Fruit fly (Drosophila melanogaster): Measurements from ENCODE around the gene CG6770.

Gene CG6770

DNA sequence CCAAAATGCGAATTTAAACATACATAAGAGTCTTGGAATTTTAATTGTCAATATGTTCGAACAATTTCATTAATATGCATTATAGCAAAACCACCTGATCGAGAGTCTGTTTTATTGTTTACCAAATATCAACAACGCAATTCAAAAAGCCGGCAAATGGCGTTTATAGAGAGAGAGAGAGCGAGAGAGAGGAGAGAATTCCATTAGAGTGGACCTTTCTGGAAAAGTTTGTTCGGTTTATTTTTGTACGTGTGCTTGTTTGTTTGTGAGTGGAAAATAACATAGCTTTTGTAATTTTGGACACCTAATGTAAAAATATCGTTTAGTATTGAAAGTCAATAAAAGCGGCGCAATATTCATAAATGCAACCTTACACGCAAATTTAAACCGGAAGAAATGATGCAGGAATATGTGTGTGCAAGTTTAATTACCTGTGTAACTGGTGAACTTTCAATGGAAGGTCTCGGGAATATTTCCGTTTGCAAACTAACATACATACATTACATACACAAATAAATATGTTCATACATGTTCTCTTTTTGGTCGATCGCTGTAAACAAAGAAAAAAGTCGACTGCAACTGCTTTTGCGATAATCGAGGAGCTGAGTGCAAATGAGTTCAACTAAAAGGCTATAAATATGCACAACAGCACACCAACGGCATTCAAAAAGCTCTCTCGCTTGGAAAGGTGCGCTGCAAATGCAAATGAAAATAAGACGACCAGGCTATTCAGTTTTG is 1.1 kb downstream of the CG6770 start, which contains the start of gene CG6785 (continued):
- TF ChIP-seq dmrt99B (tag; optimal IDR thresholded peaks at IDR 0.05), result peak; percentile 81
- no peak for TF ChIP-seq CG14860 (GFP tag; IDR thresholded peaks at IDR 0.05; ENCODE audit: partially characterized antibody)
- no peak for TF ChIP-seq ase (GFP tag; IDR thresholded peaks at IDR 0.05)
- no peak for TF ChIP-seq CG6272 (GFP tag; IDR thresholded peaks at IDR 0.05)
- TF ChIP-seq CG8359 (GFP tag; optimal IDR thresholded peaks at IDR 0.05; ENCODE audit: borderline replicate concordance), result peak; percentile 57
- TF ChIP-seq lmd (GFP tag; IDR thresholded peaks at IDR 0.05), result no peak
- TF ChIP-seq CG4820 (GFP tag; optimal IDR thresholded peaks at IDR 0.05), result peak; percentile 60
- TF ChIP-seq Max (GFP tag; optimal IDR thresholded peaks at IDR 0.05), result peak; percentile 56
- peak; percentile 72 for TF ChIP-seq CG8388 (GFP tag; optimal IDR thresholded peaks at IDR 0.05)
- peak; percentile 68; the same call in 1 of the 3 replicates for TF ChIP-seq gce (GFP tag; IDR thresholded peaks at IDR 0.05)
- peak; percentile 90 for TF ChIP-seq Camta (GFP tag; optimal IDR thresholded peaks at IDR 0.05)
- TF ChIP-seq CG10654 (GFP tag; optimal IDR thresholded peaks at IDR 0.05), result peak; percentile 72
- peak; percentile 84 for TF ChIP-seq CG13123 (GFP tag; optimal IDR thresholded peaks at IDR 0.05)
- peak; percentile 83 for TF ChIP-seq crc (GFP tag; optimal IDR thresholded peaks at IDR 0.05)
- peak; percentile 85 for TF ChIP-seq CG31365 (tag; optimal IDR thresholded peaks at IDR 0.05)
- TF ChIP-seq CG17359 (tag; optimal IDR thresholded peaks at IDR 0.05), result peak; percentile 88
- peak; percentile 63; the same call in 2 of the 3 replicates for TF ChIP-seq CG17361 (GFP tag; IDR thresholded peaks at IDR 0.05)
- peak; percentile 84 for TF ChIP-seq CG6765 (GFP tag; optimal IDR thresholded peaks at IDR 0.05)
- TF ChIP-seq CG15479 (GFP tag; optimal IDR thresholded peaks at IDR 0.05), result no peak
- TF ChIP-seq MESR4 (GFP tag; optimal IDR thresholded peaks at IDR 0.05), result peak; percentile 48
- TF ChIP-seq yki (optimal IDR thresholded peaks at IDR 0.05), result no peak
- 0 out of 2 replicates have a peak, but pooled peaks have one; percentile 14 for TF ChIP-seq CG10366 (GFP tag; IDR thresholded peaks at IDR 0.05)
- peak; percentile 88 for TF ChIP-seq BtbVII (GFP tag; optimal IDR thresholded peaks at IDR 0.05)
- TF ChIP-seq wek (GFP tag; optimal IDR thresholded peaks at IDR 0.05), result peak; percentile 97
- TF ChIP-seq CG1233 (GFP tag; optimal IDR thresholded peaks at IDR 0.05), result peak; percentile 85
- TF ChIP-seq NC2β (GFP tag; optimal IDR thresholded peaks at IDR 0.05), result peak; percentile 91
- TF ChIP-seq CG15269 (tag; optimal IDR thresholded peaks at IDR 0.05), result peak; percentile 79
- no peak for TF ChIP-seq h (optimal IDR thresholded peaks at IDR 0.05)
- peak; percentile 97 for TF ChIP-seq kah (GFP tag; optimal IDR thresholded peaks at IDR 0.05)
- TF ChIP-seq usp (GFP tag; optimal IDR thresholded peaks at IDR 0.05), result no peak
- TF ChIP-seq bigmax (GFP tag; optimal IDR thresholded peaks at IDR 0.05), result peak; percentile 52
- TF ChIP-seq Atf-2 (GFP tag; optimal IDR thresholded peaks at IDR 0.05), result peak; percentile 86
- 0 out of 2 replicates have a peak, but pooled peaks have one; percentile 17 for TF ChIP-seq unc-4 (GFP tag; IDR thresholded peaks at IDR 0.05; ENCODE audit: partially characterized antibody)
- peak; percentile 87 for TF ChIP-seq disco-r (GFP tag; optimal IDR thresholded peaks at IDR 0.05)
- peak; percentile 62 for TF ChIP-seq pum (GFP tag; optimal IDR thresholded peaks at IDR 0.05)
- peak; percentile 88 for TF ChIP-seq B-H2 (GFP tag; optimal IDR thresholded peaks at IDR 0.05)
- no peak for TF ChIP-seq CG11560 (tag; IDR thresholded peaks at IDR 0.05)
- peak; percentile 95 for TF ChIP-seq odd (GFP tag; optimal IDR thresholded peaks at IDR 0.05)
- peak; percentile 78 for TF ChIP-seq ac (GFP tag; optimal IDR thresholded peaks at IDR 0.05)
- TF ChIP-seq CG9437 (GFP tag; optimal IDR thresholded peaks at IDR 0.05), result peak; percentile 25
- peak; percentile 72 for TF ChIP-seq az2 (GFP tag; optimal IDR thresholded peaks at IDR 0.05)
- TF ChIP-seq CG12236 (GFP tag; optimal IDR thresholded peaks at IDR 0.05), result peak; percentile 94
- TF ChIP-seq CG6683 (GFP tag; optimal IDR thresholded peaks at IDR 0.05), result peak; percentile 62
- TF ChIP-seq CG12299 (tag; optimal IDR thresholded peaks at IDR 0.05), result peak; percentile 89
- TF ChIP-seq ken (GFP tag; IDR thresholded peaks at IDR 0.05), result no peak
- no peak for TF ChIP-seq Hmx (GFP tag; optimal IDR thresholded peaks at IDR 0.05)
- peak; percentile 99 for TF ChIP-seq sens (GFP tag)
- TF ChIP-seq CG8944 (GFP tag; optimal IDR thresholded peaks at IDR 0.05), result peak; percentile 80
- TF ChIP-seq vnd (GFP tag; IDR thresholded peaks at IDR 0.05; ENCODE audit: partially characterized antibody), result no peak
- TF ChIP-seq CG42726 (GFP tag; IDR thresholded peaks at IDR 0.05; ENCODE audit: partially characterized antibody), result no peak
